Worm (Caenorhabditis elegans) whole organism, young adult: ENCODE measurements around the gene str-131.

Experiments used
- B0035.1 ChIP-seq: sonication (generic microtip); optimal IDR thresholded peaks from 2 replicates; lab custom pipeline; 2016; ENCODE audit warnings: missing genetic modification characterization, mild to moderate bottlenecking, missing compliant biosample characterization, missing genotype, missing genetic modification reagents
- F49E8.2 ChIP-seq: sonication (generic microtip); optimal IDR thresholded peaks from 3 replicates; lab custom pipeline; 2017; ENCODE audit warnings: missing genetic modification characterization, mild to moderate bottlenecking, missing compliant biosample characterization, antibody characterized with exemption, moderate library complexity; ENCODE audit not compliant: insufficient read depth
- Y95B8A.8 ChIP-seq: fragments of 200-800 bp; sonication (Bioruptor generic); IDR thresholded peaks from 2 replicates; pipeline ENCODE4 v1.3.6; 2022; ENCODE audit warnings: missing genetic modification reagents, missing genetic modification characterization, missing compliant biosample characterization
- attf-5 ChIP-seq: fragments of 200-800 bp; sonication (Bioruptor generic); optimal IDR thresholded peaks from 2 replicates; lab custom pipeline; 2018; ENCODE audit warnings: mild to moderate bottlenecking, missing genetic modification characterization, missing compliant biosample characterization
- dpl-1 ChIP-seq: fragments of 150-350 bp; optimal IDR thresholded peaks from 2 replicates; lab custom pipeline; 2014; ENCODE audit warnings: missing biosample characterization, missing genetic modification reagents, missing genetic modification characterization
- efl-1 ChIP-seq: fragments of 150-350 bp; optimal IDR thresholded peaks from 2 replicates; lab custom pipeline; 2014; ENCODE audit warnings: missing biosample characterization, missing genetic modification reagents, missing genetic modification characterization
- hmg-20 ChIP-seq: fragments of 200-800 bp; sonication (Bioruptor generic); IDR thresholded peaks from 2 replicates; pipeline ENCODE4 v1.3.6; 2022; ENCODE audit warnings: missing genetic modification reagents, missing genetic modification characterization, missing compliant biosample characterization
- rcor-1 ChIP-seq: fragments of 200-800 bp; sonication (Bioruptor generic); IDR thresholded peaks from 2 replicates; pipeline ENCODE4 v1.3.6; 2022; ENCODE audit warnings: missing genetic modification reagents, missing genetic modification characterization, missing compliant biosample characterization
- repo-1 ChIP-seq: sonication (generic microtip); optimal IDR thresholded peaks from 2 replicates; lab custom pipeline; 2017; ENCODE audit warnings: mild to moderate bottlenecking, missing genetic modification characterization, missing compliant biosample characterization
- snpc-4 ChIP-seq, 5 experiments: fragments of 150-350 bp in 1 of 5; sonication (generic microtip) in 4 of 5; optimal IDR thresholded peaks; 2 replicates each; lab custom pipeline; 2014 to 2018; ENCODE audit warnings: missing genetic modification characterization in 5 of 5, missing biosample characterization in 3 of 5, antibody characterized with exemption in 2 of 5, mild to moderate bottlenecking in 2 of 5, missing compliant biosample characterization in 2 of 5, missing genotype in 2 of 5, moderate library complexity in 2 of 5, missing genetic modification reagents in 1 of 5
- tbp1 ChIP-seq: fragments of 200-800 bp; sonication (Bioruptor generic); optimal IDR thresholded peaks from 2 replicates; lab custom pipeline; 2018; ENCODE audit warnings: mild to moderate bottlenecking, missing genetic modification characterization, missing compliant biosample characterization
- ztf-26 ChIP-seq: sonication (generic microtip); optimal IDR thresholded peaks from 2 replicates; lab custom pipeline; 2017; ENCODE audit warnings: missing genetic modification characterization, missing compliant biosample characterization

- TF ChIP-seq Y95B8A.8 (no peak), dpl-1 (GFP tag; lab: Kevin White, UChicago) (no peak), ztf-26 (tag; lab: Kevin White, UChicago) (no peak), B0035.1 (no peak), rcor-1 (GFP tag; lab: Robert Waterston, UW) (no peak), tbp1 (GFP tag; lab: Kevin White, UChicago) (no peak), snpc-4 (GFP tag; optimal IDR thresholded peaks at IDR 0.05; lab: Kevin White, UChicago) (no peak), snpc-4 (tag; optimal IDR thresholded peaks at IDR 0.05; lab: Kevin White, UChicago) (no peak), repo-1 (tag; lab: Kevin White, UChicago) (no peak), F49E8.2 (tag; lab: Kevin White, UChicago) (no peak), attf-5 (no peak), hmg-20 (GFP tag; lab: Robert Waterston, UW) (no peak), efl-1 (GFP tag; lab: Kevin White, UChicago) (no peak)
Observed at ce11 chrV:8050059-8050677, 31.3 kb downstream of the str-131 start.
